Fruit fly (Drosophila melanogaster): Measurements from ENCODE around the gene CG43373.

CG43373 gene

DNA sequence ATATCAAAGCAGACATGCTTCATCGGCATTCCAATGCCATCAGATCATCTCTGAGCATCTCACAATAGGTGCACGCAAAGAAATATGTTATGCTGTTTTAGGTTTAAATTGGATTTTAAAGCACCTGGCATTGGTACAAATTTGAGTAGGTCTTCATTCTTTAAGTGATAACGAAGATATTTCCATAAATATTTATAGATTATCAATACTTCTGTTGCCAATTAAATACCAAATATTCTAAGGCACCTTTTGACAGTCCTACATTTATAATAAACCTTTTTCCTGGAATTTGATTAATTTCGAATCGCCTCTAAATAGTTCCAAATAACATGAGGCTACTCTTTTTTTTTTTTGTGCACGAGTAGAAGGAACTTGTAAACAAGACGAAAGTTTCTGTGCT lies 69.0 kb downstream of the CG43373 start (continued):
- TF ChIP-seq eyg (GFP tag; optimal IDR thresholded peaks at IDR 0.05): no peak
- no peak for TF ChIP-seq MBD-R2 (GFP tag; IDR thresholded peaks at IDR 0.05)
- no peak for TF ChIP-seq CG16779 (GFP tag; IDR thresholded peaks at IDR 0.05)
- TF ChIP-seq fd3F (GFP tag; optimal IDR thresholded peaks at IDR 0.05): no peak
- no peak for TF ChIP-seq HmgD (GFP tag; optimal IDR thresholded peaks at IDR 0.05)
- TF ChIP-seq CG14710 (tag; optimal IDR thresholded peaks at IDR 0.05): peak; percentile 12
- TF ChIP-seq Sox100B (GFP tag; optimal IDR thresholded peaks at IDR 0.05): peak; percentile 5
- TF ChIP-seq CG11085 (GFP tag; IDR thresholded peaks at IDR 0.05): no peak
- TF ChIP-seq BEAF-32 (GFP tag; optimal IDR thresholded peaks at IDR 0.05): no peak
- no peak for TF ChIP-seq Mes4 (GFP tag; optimal IDR thresholded peaks at IDR 0.05)
- TF ChIP-seq CG11456 (GFP tag; IDR thresholded peaks at IDR 0.05): no peak
- TF ChIP-seq Abd-B (GFP tag; optimal IDR thresholded peaks at IDR 0.05): no peak
- no peak for TF ChIP-seq Dek (tag; optimal IDR thresholded peaks at IDR 0.05)
- TF ChIP-seq CkIIα-i1 (GFP tag; IDR thresholded peaks at IDR 0.05): no peak
- TF ChIP-seq CG4730 (GFP tag; IDR thresholded peaks at IDR 0.05): no peak
- TF ChIP-seq CG12769 (tag; optimal IDR thresholded peaks at IDR 0.05): no peak
- no peak for TF ChIP-seq Deaf1 (tag; optimal IDR thresholded peaks at IDR 0.05)
- TF ChIP-seq nerfin-1 (tag; optimal IDR thresholded peaks at IDR 0.05): no peak
- TF ChIP-seq chinmo (GFP tag; IDR thresholded peaks at IDR 0.05; ENCODE audit: partially characterized antibody): no peak
- no peak for TF ChIP-seq CG8765 (GFP tag; IDR thresholded peaks at IDR 0.05)
- no peak for TF ChIP-seq CG33213 (GFP tag; optimal IDR thresholded peaks at IDR 0.05)
- TF ChIP-seq CG18619 (GFP tag; optimal IDR thresholded peaks at IDR 0.05): no peak
- TF ChIP-seq CG2199 (GFP tag; IDR thresholded peaks at IDR 0.05): no peak
- TF ChIP-seq row (GFP tag; IDR thresholded peaks at IDR 0.05): peak; percentile 40
- TF ChIP-seq CG31441 (GFP tag; IDR thresholded peaks at IDR 0.05): 0 out of 2 replicates have a peak, but pooled peaks have one; percentile 37
- peak; percentile 26 for TF ChIP-seq grau (tag; optimal IDR thresholded peaks at IDR 0.05)
- TF ChIP-seq CG7271 (tag; optimal IDR thresholded peaks at IDR 0.05): no peak
- TF ChIP-seq hbn (GFP tag; IDR thresholded peaks at IDR 0.05; ENCODE audit: partially characterized antibody): no peak
- TF ChIP-seq abd-A (tag; optimal IDR thresholded peaks at IDR 0.05): no peak
- no peak for TF ChIP-seq CG10462 (GFP tag; optimal IDR thresholded peaks at IDR 0.05)
- TF ChIP-seq CG6765 (GFP tag; optimal IDR thresholded peaks at IDR 0.05): no peak
- no peak for TF ChIP-seq Nf-YB (GFP tag; optimal IDR thresholded peaks at IDR 0.05)
- peak; percentile 25 for TF ChIP-seq CG6254 (GFP tag; optimal IDR thresholded peaks at IDR 0.05)
- TF ChIP-seq lmd (GFP tag; IDR thresholded peaks at IDR 0.05): no peak
- TF ChIP-seq Lhr (GFP tag; optimal IDR thresholded peaks at IDR 0.05): no peak
- TF ChIP-seq Dll (GFP tag; IDR thresholded peaks at IDR 0.05; ENCODE audit: partially characterized antibody): no peak
- TF ChIP-seq Nf-YC (tag; optimal IDR thresholded peaks at IDR 0.05): no peak
- TF ChIP-seq CG3995 (GFP tag; optimal IDR thresholded peaks at IDR 0.05): no peak
- TF ChIP-seq CG10654 (GFP tag; optimal IDR thresholded peaks at IDR 0.05): no peak
- TF ChIP-seq CG4404 (GFP tag; IDR thresholded peaks at IDR 0.05): no peak
- TF ChIP-seq otp (GFP tag; IDR thresholded peaks at IDR 0.05): no peak
- TF ChIP-seq CG4707 (GFP tag; optimal IDR thresholded peaks at IDR 0.05): no peak
- peak in 1 of 3 experiments; percentile 11 for TF ChIP-seq lola (GFP tag; optimal IDR thresholded peaks at IDR 0.05)
- no peak for TF ChIP-seq CG14014 (GFP tag; IDR thresholded peaks at IDR 0.05)
- TF ChIP-seq Hsf (GFP tag; optimal IDR thresholded peaks at IDR 0.05): peak; percentile 14
- no peak for TF ChIP-seq CHES-1-like (GFP tag; optimal IDR thresholded peaks at IDR 0.05)
- no peak for TF ChIP-seq Hr39 (optimal IDR thresholded peaks at IDR 0.05)
- TF ChIP-seq CG17186 (GFP tag; optimal IDR thresholded peaks at IDR 0.05): no peak
- TF ChIP-seq CG7786 (GFP tag; optimal IDR thresholded peaks at IDR 0.05): no peak
- no peak for TF ChIP-seq CG6791 (GFP tag; IDR thresholded peaks at IDR 0.05; ENCODE audit: partially characterized antibody)
- no peak for TF ChIP-seq GATAe (GFP tag; conservative IDR thresholded peaks at IDR 0.05)
- TF ChIP-seq gem (tag; optimal IDR thresholded peaks at IDR 0.05): peak; percentile 67
